Fruit fly (Drosophila melanogaster): Measurements from ENCODE around the gene sdt.

The sdt gene

dm6 chrX:8286859-8287258, 108.5 kb downstream of the sdt start:
- TF ChIP-seq Hr38 (GFP tag; optimal IDR thresholded peaks at IDR 0.05), result no peak
- TF ChIP-seq CG10669 (GFP tag; optimal IDR thresholded peaks at IDR 0.05), result no peak
- no peak for TF ChIP-seq eg (GFP tag; IDR thresholded peaks at IDR 0.05)
- TF ChIP-seq Eip75B (GFP tag; optimal IDR thresholded peaks at IDR 0.05), result no peak
- TF ChIP-seq pdm3 (GFP tag; optimal IDR thresholded peaks at IDR 0.05), result no peak
- TF ChIP-seq Gug (GFP tag; IDR thresholded peaks at IDR 0.05), result no peak
- TF ChIP-seq Sox102F (GFP tag; optimal IDR thresholded peaks at IDR 0.05), result no peak
- no peak for TF ChIP-seq net (GFP tag; optimal IDR thresholded peaks at IDR 0.05)
- no peak for TF ChIP-seq topi (GFP tag; optimal IDR thresholded peaks at IDR 0.05)
- TF ChIP-seq vri (GFP tag; optimal IDR thresholded peaks at IDR 0.05), result no peak
